Fruit fly (Drosophila melanogaster) whole organism, embryonic: ENCODE measurements around the gene CG4438.

ENCODE experiments used
- CG12104 ChIP-seq: fragments of 200-800 bp; sonication (Bioruptor generic); optimal IDR thresholded peaks from 3 replicates; lab custom pipeline; 2016; ENCODE audit warnings: missing biosample characterization, missing genetic modification characterization
- CG18619 ChIP-seq: fragments of 200-800 bp; sonication (Bioruptor generic); optimal IDR thresholded peaks from 3 replicates; lab custom pipeline; 2017; ENCODE audit warnings: missing biosample characterization, mild to moderate bottlenecking, missing genetic modification characterization
- CG32772 ChIP-seq: fragments of 200-800 bp; sonication (Bioruptor generic); IDR thresholded peaks from 2 replicates; pipeline ENCODE4 v1.3.6; 2022; ENCODE audit warnings: missing biosample characterization, missing genetic modification characterization
- CG4707 ChIP-seq: fragments of 200-800 bp; sonication (Bioruptor generic); optimal IDR thresholded peaks from 2 replicates; lab custom pipeline; 2018; ENCODE audit warnings: missing biosample characterization, mild to moderate bottlenecking, missing genetic modification characterization, moderate library complexity
- D19A ChIP-seq: fragments of 200-800 bp; optimal IDR thresholded peaks from 3 replicates; lab custom pipeline; 2019; ENCODE audit warnings: missing biosample characterization, mild to moderate bottlenecking, missing genetic modification characterization, moderate library complexity
- gro ChIP-seq: fragments of 200-800 bp; sonication (Bioruptor generic); optimal IDR thresholded peaks from 2 replicates; lab custom pipeline; 2016; ENCODE audit warnings: missing biosample characterization, missing genetic modification characterization
- insv ChIP-seq, 2 experiments: fragments of 200-800 bp; sonication (Bioruptor generic); optimal IDR thresholded peaks; 3 replicates each; lab custom pipeline; 2016 to 2018; ENCODE audit warnings: missing biosample characterization in 2 of 2, missing genetic modification characterization in 2 of 2

DNA sequence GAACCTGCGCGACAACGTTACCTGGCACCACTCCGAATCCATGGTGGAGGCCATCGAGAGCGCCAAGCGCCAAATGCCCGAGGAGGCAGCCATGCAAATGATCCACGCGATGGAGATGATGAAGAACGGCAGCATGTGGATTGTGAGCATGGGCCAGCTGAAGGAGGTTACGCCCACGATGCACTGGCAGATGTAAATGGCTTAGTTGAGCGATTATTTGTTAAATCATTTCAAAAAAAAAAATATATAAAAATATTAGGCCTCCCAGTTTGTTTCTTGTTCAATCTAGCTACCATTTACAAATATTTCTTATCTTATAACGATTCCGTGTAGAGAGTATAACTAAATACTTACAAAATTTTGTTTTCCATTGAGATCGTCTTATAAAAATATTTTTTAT is 29.8 kb upstream of the CG4438 start, which contains the start of gene CG42847:
- no peak for TF ChIP-seq D19A (tag; lab: Kevin White, UChicago)
- no peak for TF ChIP-seq CG4707 (GFP tag; lab: Kevin White, UChicago)
- TF ChIP-seq CG18619 (GFP tag; lab: Kevin White, UChicago), result no peak
- no peak for TF ChIP-seq CG12104 (GFP tag; lab: Kevin White, UChicago)
- no peak for TF ChIP-seq CG32772 (GFP tag; lab: Robert Waterston, UW)
- no peak for TF ChIP-seq gro
- TF ChIP-seq insv (GFP tag; optimal IDR thresholded peaks at IDR 0.05; lab: Kevin White, UChicago), result no peak
